Fruit fly (Drosophila melanogaster) whole organism, adult: ENCODE data around the gene UK114.

Source experiments
- CG11617 ChIP-seq: fragments of 200-800 bp; sonication (Bioruptor generic); optimal IDR thresholded peaks from 2 replicates; lab custom pipeline; 2017; ENCODE audit warnings: mild to moderate bottlenecking, missing biosample characterization, missing genetic modification reagents, missing genetic modification characterization
- CG1620 ChIP-seq: fragments of 200-800 bp; sonication (Bioruptor generic); optimal IDR thresholded peaks from 2 replicates; lab custom pipeline; 2016; ENCODE audit warnings: missing biosample characterization, missing genetic modification characterization
- CG33017 ChIP-seq: fragments of 200-800 bp; sonication (Bioruptor generic); optimal IDR thresholded peaks from 2 replicates; lab custom pipeline; 2018; ENCODE audit warnings: missing biosample characterization, mild to moderate bottlenecking, missing genetic modification characterization, moderate library complexity
- CG7101 ChIP-seq: fragments of 200-800 bp; sonication (Bioruptor generic); optimal IDR thresholded peaks from 2 replicates; lab custom pipeline; 2018; ENCODE audit warnings: missing biosample characterization, mild to moderate bottlenecking, missing genetic modification characterization, moderate library complexity
- Crg-1 ChIP-seq: fragments of 200-800 bp; sonication (Bioruptor generic); optimal IDR thresholded peaks from 2 replicates; lab custom pipeline; 2016; ENCODE audit warnings: missing biosample characterization, missing genetic modification characterization
- cic ChIP-seq: fragments of 200-800 bp; sonication (Bioruptor generic); optimal IDR thresholded peaks from 2 replicates; lab custom pipeline; 2017; ENCODE audit warnings: missing biosample characterization, mild to moderate bottlenecking, missing genetic modification characterization, moderate library complexity
- cnc ChIP-seq, 2 experiments: fragments of >200 bp; optimal IDR thresholded peaks; 2 replicates each; lab custom pipeline; 2017
- kay ChIP-seq: fragments of 200-800 bp; sonication (Bioruptor generic); peaks from one replicate; lab custom pipeline; 2016; ENCODE audit warnings: missing biosample characterization, missing genetic modification characterization, borderline replicate concordance
- ovo ChIP-seq: fragments of 200-800 bp; sonication (Bioruptor generic); optimal IDR thresholded peaks from 2 replicates; lab custom pipeline; 2016; ENCODE audit warnings: missing biosample characterization, missing genetic modification characterization
- toe ChIP-seq: fragments of 200-800 bp; sonication (Bioruptor generic); optimal IDR thresholded peaks from 2 replicates; lab custom pipeline; 2016; ENCODE audit warnings: missing biosample characterization, missing genetic modification characterization

DNA sequence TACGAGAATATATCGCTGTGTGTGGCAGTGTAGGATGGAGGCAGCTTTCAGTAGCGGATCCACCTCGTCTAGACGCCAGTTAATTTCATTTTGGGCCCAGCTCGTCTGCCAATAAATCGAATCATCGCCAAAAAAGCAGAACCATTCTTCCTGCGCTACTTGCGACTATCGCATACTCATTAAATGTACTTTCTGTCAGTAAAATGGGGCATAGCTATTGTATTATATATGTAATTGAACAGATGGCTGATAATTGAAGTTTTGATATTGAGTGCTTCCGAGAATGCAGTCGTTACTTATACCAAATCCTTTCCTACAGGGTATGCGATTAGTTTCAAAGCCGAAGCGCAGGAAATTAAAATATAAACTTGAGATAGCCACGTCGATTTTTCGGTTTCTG lies 30.2 kb downstream of the UK114 start:
- TF ChIP-seq cnc (optimal IDR thresholded peaks at IDR 0.05; lab: Kevin White, UChicago) (no peak), ovo (GFP tag; lab: Kevin White, UChicago) (no peak), kay (GFP tag; lab: Kevin White, UChicago) (no peak), cic (GFP tag; lab: Kevin White, UChicago) (no peak), CG11617 (GFP tag; lab: Kevin White, UChicago) (no peak), Crg-1 (GFP tag; lab: Kevin White, UChicago) (no peak), CG1620 (no peak), toe (no peak), CG33017 (tag; lab: Kevin White, UChicago) (no peak), CG7101 (no peak)
